Worm (Caenorhabditis elegans) whole organism, late embryonic: Measurements from ENCODE around the gene mrps-16.

Source experiments
- C08G9.2 ChIP-seq: sonication (generic microtip); optimal IDR thresholded peaks from 2 replicates; lab custom pipeline; 2016; ENCODE audit warnings: mild to moderate bottlenecking, missing genetic modification characterization, moderate library complexity, missing compliant biosample characterization
- K02D7.2 ChIP-seq: sonication (generic microtip); optimal IDR thresholded peaks from 2 replicates; lab custom pipeline; 2017; ENCODE audit warnings: mild to moderate bottlenecking, missing genetic modification characterization, missing compliant biosample characterization
- ceh-19 ChIP-seq: fragments of 200-800 bp; sonication (Bioruptor generic); optimal IDR thresholded peaks from 2 replicates; lab custom pipeline; 2018; ENCODE audit warnings: mild to moderate bottlenecking, missing genetic modification characterization, missing compliant biosample characterization
- ceh-31 ChIP-seq: sonication (generic microtip); optimal IDR thresholded peaks from 2 replicates; lab custom pipeline; 2016; ENCODE audit warnings: missing genetic modification characterization, missing compliant biosample characterization
- elt-2 ChIP-seq: sonication (generic microtip); optimal IDR thresholded peaks from 2 replicates; lab custom pipeline; 2016; ENCODE audit warnings: missing genetic modification reagents, missing genetic modification characterization, missing compliant biosample characterization
- ets-4 ChIP-seq: sonication (generic microtip); optimal IDR thresholded peaks from 2 replicates; lab custom pipeline; 2016; ENCODE audit warnings: missing genetic modification characterization, missing compliant biosample characterization
- lim-6 ChIP-seq: sonication (generic microtip); optimal IDR thresholded peaks from 2 replicates; lab custom pipeline; 2016; ENCODE audit warnings: missing genetic modification characterization, missing compliant biosample characterization
- pax-1 ChIP-seq: fragments of 150-350 bp; optimal IDR thresholded peaks from 2 replicates; lab custom pipeline; 2014; ENCODE audit warnings: missing biosample characterization, missing genetic modification characterization
- pqm-1 ChIP-seq: sonication (generic microtip); optimal IDR thresholded peaks from 2 replicates; lab custom pipeline; 2016; ENCODE audit warnings: missing genetic modification characterization, missing compliant biosample characterization
- pros-1 ChIP-seq: fragments of 150-350 bp; optimal IDR thresholded peaks from 2 replicates; lab custom pipeline; 2014; ENCODE audit warnings: missing biosample characterization, missing genetic modification reagents, missing genetic modification characterization

DNA sequence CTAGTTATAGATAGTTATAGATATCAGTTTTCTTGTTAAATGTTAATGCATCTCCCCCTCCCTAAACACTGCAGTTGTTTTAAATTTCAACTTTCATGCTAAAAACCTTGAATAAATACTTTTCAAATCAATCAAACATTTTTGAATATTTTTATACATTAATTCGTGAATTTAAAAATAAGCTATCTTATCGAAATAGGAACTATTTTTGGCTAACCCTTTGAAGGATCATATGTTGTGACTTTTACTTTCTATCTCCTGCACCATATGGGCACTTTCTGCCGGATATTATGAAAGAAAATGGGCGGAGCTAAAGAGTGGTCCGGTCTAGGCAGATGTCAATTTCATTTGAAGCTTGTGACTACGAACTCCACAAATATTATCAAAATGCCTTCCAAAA is 48.5 kb downstream of the mrps-16 start, which contains the start of gene ZK177.11:
- no peak for TF ChIP-seq pros-1 (tag; lab: Kevin White, UChicago)
- TF ChIP-seq ceh-31 (tag; lab: Kevin White, UChicago), result no peak
- no peak for TF ChIP-seq pax-1 (tag; lab: Kevin White, UChicago)
- TF ChIP-seq C08G9.2, result no peak
- TF ChIP-seq ceh-19 (GFP tag; lab: Kevin White, UChicago), result no peak
- TF ChIP-seq ets-4, result no peak
- TF ChIP-seq elt-2 (tag; lab: Kevin White, UChicago), result no peak
- no peak for TF ChIP-seq K02D7.2 (tag; lab: Kevin White, UChicago)
- TF ChIP-seq lim-6 (tag; lab: Kevin White, UChicago), result no peak
- TF ChIP-seq pqm-1 (tag; lab: Kevin White, UChicago), result no peak
